Worm (Caenorhabditis elegans) whole organism, L4 larva: ENCODE data around the gene F28C6.8.

Experiments used
- D1046.2 ChIP-seq: fragments of 200-800 bp; sonication (Bioruptor generic); IDR thresholded peaks from 2 replicates; pipeline ENCODE4 v1.3.6; 2022; ENCODE audit warnings: missing genetic modification characterization, missing compliant biosample characterization
- F49E8.2 ChIP-seq: sonication (generic microtip); optimal IDR thresholded peaks from 2 replicates; lab custom pipeline; 2016; ENCODE audit warnings: missing compliant biosample characterization, mild to moderate bottlenecking, missing genetic modification characterization, borderline replicate concordance
- T20F7.1 ChIP-seq: fragments of 200-800 bp; sonication (Bioruptor generic); optimal IDR thresholded peaks from 2 replicates; lab custom pipeline; 2018; ENCODE audit warnings: mild to moderate bottlenecking, missing genetic modification characterization, missing compliant biosample characterization
- T26A8.4 ChIP-seq: fragments of 200-800 bp; sonication (Bioruptor generic); IDR thresholded peaks from 2 replicates; pipeline ENCODE4 v1.3.6; 2022; ENCODE audit warnings: missing genetic modification characterization, missing compliant biosample characterization
- Y48G9A.11 ChIP-seq: fragments of 200-800 bp; sonication (Bioruptor generic); IDR thresholded peaks from 2 replicates; pipeline ENCODE4 v1.3.6; 2022; ENCODE audit warnings: missing genetic modification reagents, missing genetic modification characterization, missing compliant biosample characterization
- Y75B8A.6 ChIP-seq: fragments of 200-800 bp; sonication (Bioruptor generic); IDR thresholded peaks from 2 replicates; pipeline ENCODE4 v1.3.6; 2022; ENCODE audit warnings: missing genetic modification reagents, missing genetic modification characterization, missing compliant biosample characterization
- ZK337.2 ChIP-seq: fragments of 200-800 bp; sonication (Bioruptor generic); IDR thresholded peaks from 2 replicates; pipeline ENCODE4 v1.3.6; 2022; ENCODE audit warnings: missing genetic modification reagents, missing genetic modification characterization, missing compliant biosample characterization
- ama-1 ChIP-seq: fragments of 150-350 bp; optimal IDR thresholded peaks from 2 replicates; lab custom pipeline; 2014; ENCODE audit warnings: inconsistent platforms, mixed read lengths
- arid-1 ChIP-seq: fragments of 200-800 bp; sonication (Bioruptor generic); conservative IDR thresholded peaks from 2 replicates; pipeline ENCODE4 v1.3.6; 2022; ENCODE audit warnings: missing genetic modification reagents, missing genetic modification characterization, missing compliant biosample characterization
- attf-4 ChIP-seq: sonication (generic microtip); optimal IDR thresholded peaks from 3 replicates; lab custom pipeline; 2017; ENCODE audit warnings: missing biosample characterization, missing genetic modification characterization
- ceh-28 ChIP-seq: fragments of 150-350 bp; optimal IDR thresholded peaks from 2 replicates; lab custom pipeline; 2014; ENCODE audit warnings: missing biosample characterization, missing genetic modification reagents, missing genetic modification characterization
- ceh-32 ChIP-seq: sonication (generic microtip); optimal IDR thresholded peaks from 2 replicates; lab custom pipeline; 2016; ENCODE audit warnings: mild to moderate bottlenecking, missing genetic modification characterization, missing compliant biosample characterization; ENCODE audit not compliant: poor library complexity
- ceh-82 ChIP-seq: sonication (generic microtip); optimal IDR thresholded peaks from 2 replicates; lab custom pipeline; 2017; ENCODE audit warnings: missing biosample characterization, missing genetic modification characterization
- daf-12 ChIP-seq: fragments of 150-350 bp; optimal IDR thresholded peaks from 2 replicates; lab custom pipeline; 2014; ENCODE audit warnings: missing biosample characterization, missing genetic modification reagents, missing genetic modification characterization
- daf-16 ChIP-seq, 3 experiments: sonication (generic microtip); optimal IDR thresholded peaks; 2 replicates each; lab custom pipeline; 2016 to 2017; ENCODE audit warnings: missing genetic modification characterization in 3 of 3, missing genetic modification reagents in 3 of 3, mild to moderate bottlenecking in 2 of 3, missing compliant biosample characterization in 2 of 3, missing biosample characterization in 1 of 3, moderate library complexity in 1 of 3
- duxl-1 ChIP-seq: sonication (generic microtip); optimal IDR thresholded peaks from 2 replicates; lab custom pipeline; 2016; ENCODE audit warnings: mild to moderate bottlenecking, missing genetic modification characterization, moderate library complexity, missing compliant biosample characterization; ENCODE audit not compliant: poor library complexity
- dve-1 ChIP-seq: sonication (generic microtip); optimal IDR thresholded peaks from 2 replicates; lab custom pipeline; 2017; ENCODE audit warnings: antibody characterized with exemption, mild to moderate bottlenecking, missing genetic modification characterization, missing compliant biosample characterization; ENCODE audit not compliant: insufficient read depth
- egl-43 ChIP-seq: fragments of 200-800 bp; sonication (Bioruptor generic); IDR thresholded peaks from 2 replicates; pipeline ENCODE4 v1.3.6; 2022; ENCODE audit warnings: missing genetic modification reagents, missing genetic modification characterization, missing compliant biosample characterization
- fos-1 ChIP-seq: fragments of 150-350 bp; optimal IDR thresholded peaks from 2 replicates; lab custom pipeline; 2014; ENCODE audit warnings: missing biosample characterization, missing genetic modification characterization
- lin-1 ChIP-seq: fragments of 200-800 bp; sonication (Bioruptor generic); IDR thresholded peaks from 2 replicates; pipeline ENCODE4 v1.3.6; 2022; ENCODE audit warnings: missing genetic modification reagents, missing genetic modification characterization, missing compliant biosample characterization
- lin-13 ChIP-seq: fragments of 150-350 bp; optimal IDR thresholded peaks from 2 replicates; lab custom pipeline; 2014; ENCODE audit warnings: missing biosample characterization, missing genetic modification reagents, missing genetic modification characterization
- lin-29 ChIP-seq: fragments of 200-800 bp; sonication (Bioruptor generic); IDR thresholded peaks from 2 replicates; pipeline ENCODE4 v1.3.6; 2022; ENCODE audit warnings: missing genetic modification reagents, missing genetic modification characterization, missing compliant biosample characterization
- lin-38 ChIP-seq: fragments of 200-800 bp; sonication (Bioruptor generic); IDR thresholded peaks from 2 replicates; pipeline ENCODE4 v1.3.6; 2022; ENCODE audit warnings: missing genetic modification reagents, missing genetic modification characterization, missing compliant biosample characterization
- lsy-2 ChIP-seq, 2 experiments: fragments of 150-350 bp in 1 of 2; sonication (generic microtip) in 1 of 2; optimal IDR thresholded peaks; 2 replicates each; lab custom pipeline; 2014 to 2017; ENCODE audit warnings: missing biosample characterization in 2 of 2, missing genetic modification characterization in 2 of 2
- madf-9 ChIP-seq: fragments of 200-800 bp; sonication (Bioruptor generic); conservative IDR thresholded peaks from 2 replicates; pipeline ENCODE4 v1.3.6; 2022; ENCODE audit warnings: missing genetic modification reagents, missing genetic modification characterization, missing compliant biosample characterization
- mdt-29 ChIP-seq: fragments of 200-800 bp; sonication (Bioruptor generic); IDR thresholded peaks from 2 replicates; pipeline ENCODE4 v1.3.6; 2022; ENCODE audit warnings: missing genetic modification reagents, missing genetic modification characterization, missing compliant biosample characterization
- mep-1 ChIP-seq: fragments of 150-350 bp; sonication (generic microtip); optimal IDR thresholded peaks from 3 replicates; lab custom pipeline; 2014; ENCODE audit warnings: missing biosample characterization, missing genetic modification characterization
- mes-2 ChIP-seq: sonication (generic microtip); optimal IDR thresholded peaks from 2 replicates; lab custom pipeline; 2016; ENCODE audit warnings: missing genotype, mild to moderate bottlenecking, missing genetic modification characterization, missing compliant biosample characterization; ENCODE audit not compliant: poor library complexity, severe bottlenecking
- nhr-111 ChIP-seq: fragments of 200-800 bp; sonication (Bioruptor generic); optimal IDR thresholded peaks from 2 replicates; lab custom pipeline; 2018; ENCODE audit warnings: mild to moderate bottlenecking, missing genetic modification characterization, missing compliant biosample characterization
- nhr-237 ChIP-seq: sonication (generic microtip); optimal IDR thresholded peaks from 2 replicates; lab custom pipeline; 2017; ENCODE audit warnings: missing biosample characterization, missing genetic modification characterization
- nhr-25 ChIP-seq: sonication (generic microtip); optimal IDR thresholded peaks from 2 replicates; lab custom pipeline; 2017; ENCODE audit warnings: missing genetic modification characterization, mild to moderate bottlenecking, missing compliant biosample characterization, antibody characterized with exemption, moderate library complexity, borderline replicate concordance; ENCODE audit not compliant: insufficient read depth
- nhr-41 ChIP-seq: fragments of 200-800 bp; sonication (Bioruptor generic); IDR thresholded peaks from 2 replicates; pipeline ENCODE4 v1.3.6; 2022; ENCODE audit warnings: missing genetic modification reagents, missing genetic modification characterization, missing compliant biosample characterization
- nhr-76 ChIP-seq: fragments of 150-350 bp; optimal IDR thresholded peaks from 2 replicates; lab custom pipeline; 2014; ENCODE audit warnings: missing biosample characterization, missing genetic modification characterization
- nhr-77 ChIP-seq: fragments of 150-350 bp; optimal IDR thresholded peaks from 2 replicates; lab custom pipeline; 2014; ENCODE audit warnings: missing biosample characterization, missing genetic modification characterization
- pqm-1 ChIP-seq: sonication (generic microtip); optimal IDR thresholded peaks from 2 replicates; lab custom pipeline; 2017; ENCODE audit warnings: missing biosample characterization, missing genetic modification characterization
- rbr-2 ChIP-seq: sonication (generic microtip); optimal IDR thresholded peaks from 2 replicates; lab custom pipeline; 2016; ENCODE audit warnings: missing genotype, missing genetic modification characterization, missing compliant biosample characterization
- saeg-2 ChIP-seq: fragments of 200-800 bp; sonication (Bioruptor generic); IDR thresholded peaks from 2 replicates; pipeline ENCODE4 v1.3.6; 2022; ENCODE audit warnings: missing genetic modification reagents, missing genetic modification characterization, missing compliant biosample characterization
- sdz-12 ChIP-seq: fragments of 200-800 bp; sonication (Bioruptor generic); optimal IDR thresholded peaks from 2 replicates; lab custom pipeline; 2018; ENCODE audit warnings: mild to moderate bottlenecking, missing genetic modification characterization, missing compliant biosample characterization
- snpc-4 ChIP-seq: fragments of 150-350 bp; optimal IDR thresholded peaks from 2 replicates; lab custom pipeline; 2014; ENCODE audit warnings: missing biosample characterization, missing genetic modification characterization
- spr-1 ChIP-seq: sonication (generic microtip); optimal IDR thresholded peaks from 2 replicates; lab custom pipeline; 2016; ENCODE audit warnings: mild to moderate bottlenecking, missing genetic modification characterization, missing compliant biosample characterization
- tra-1 ChIP-seq: fragments of 200-800 bp; sonication (Bioruptor generic); IDR thresholded peaks from 2 replicates; pipeline ENCODE4 v1.3.6; 2022; ENCODE audit warnings: missing genetic modification reagents, missing genetic modification characterization, missing compliant biosample characterization
- unc-130 ChIP-seq: sonication (generic microtip); optimal IDR thresholded peaks from 2 replicates; lab custom pipeline; 2016; ENCODE audit warnings: missing genetic modification reagents, missing genetic modification characterization, missing compliant biosample characterization
- vab-7 ChIP-seq: fragments of 200-800 bp; sonication (Bioruptor generic); IDR thresholded peaks from 2 replicates; pipeline ENCODE4 v1.3.6; 2022; ENCODE audit warnings: missing genetic modification reagents, missing genetic modification characterization, missing compliant biosample characterization
- zfp-2 ChIP-seq: sonication (generic microtip); optimal IDR thresholded peaks from 2 replicates; lab custom pipeline; 2016; ENCODE audit warnings: mild to moderate bottlenecking, missing genetic modification characterization, missing compliant biosample characterization
- zfp-3 ChIP-seq: fragments of 200-800 bp; sonication (Bioruptor generic); conservative IDR thresholded peaks from 2 replicates; pipeline ENCODE4 v1.3.6; 2022; ENCODE audit warnings: missing genetic modification reagents, missing genetic modification characterization, missing compliant biosample characterization
- ztf-11 ChIP-seq: fragments of 150-350 bp; optimal IDR thresholded peaks from 2 replicates; lab custom pipeline; 2014; ENCODE audit warnings: missing biosample characterization, missing genetic modification characterization

F28C6.8 gene

ce11 chrII:8569038-8569977, 37.3 kb upstream of the F28C6.8 start, which contains the start of the genes col-38 and rpl-5 (continued):
- TF ChIP-seq lin-13 (GFP tag; lab: Kevin White, UChicago) (peak; percentile 72), duxl-1 (tag; lab: Kevin White, UChicago) (peak; percentile 53), fos-1 (tag; lab: Kevin White, UChicago) (no peak), T20F7.1 (GFP tag; lab: Kevin White, UChicago) (no peak), ceh-28 (no peak), unc-130 (GFP tag; lab: Kevin White, UChicago) (peak; percentile 17), arid-1 (GFP tag; lab: Robert Waterston, UW) (peak; percentile 60; the same call in 1 of the 2 replicates), dve-1 (tag; lab: Kevin White, UChicago) (peak; percentile 90), Y75B8A.6 (GFP tag; lab: Robert Waterston, UW) (no peak), ama-1 (peak; percentile 65), ceh-82 (no peak), pqm-1 (tag; lab: Kevin White, UChicago) (no peak)

ce11 chrII:8570977-8571376, 35.7 kb upstream of the F28C6.8 start, which contains the start of gene bcs-1:
Gene bcs-1 (plus strand): TSS chrII:8571085.
- TF ChIP-seq daf-16 (GFP tag; optimal IDR thresholded peaks at IDR 0.05; lab: Kevin White, UChicago) (no peak), daf-16 (tag; optimal IDR thresholded peaks at IDR 0.05; lab: Kevin White, UChicago) (peak; percentile 14), zfp-3 (GFP tag; lab: Robert Waterston, UW) (no peak), egl-43 (GFP tag; lab: Robert Waterston, UW) (no peak), nhr-41 (no peak), Y48G9A.11 (GFP tag; lab: Robert Waterston, UW) (0 out of 2 replicates have a peak, but pooled peaks have one; percentile 7), lin-38 (peak; percentile 49; the same call in 1 of the 2 replicates), rbr-2 (no peak), pqm-1 (tag; lab: Kevin White, UChicago) (no peak), nhr-237 (tag; lab: Kevin White, UChicago) (no peak), mep-1 (tag; lab: Kevin White, UChicago) (no peak), ceh-28 (no peak), ceh-32 (tag; lab: Kevin White, UChicago) (no peak), mdt-29 (GFP tag; lab: Robert Waterston, UW) (no peak), zfp-2 (tag; lab: Kevin White, UChicago) (no peak), daf-12 (tag; lab: Kevin White, UChicago) (no peak), T26A8.4 (GFP tag; lab: Robert Waterston, UW) (no peak), saeg-2 (no peak), madf-9 (GFP tag; lab: Robert Waterston, UW) (no peak), lin-29 (no peak), tra-1 (0 out of 2 replicates have a peak, but pooled peaks have one; percentile 14), nhr-111 (no peak), F49E8.2 (tag; lab: Kevin White, UChicago) (peak; percentile 39), nhr-25 (tag; lab: Kevin White, UChicago) (no peak), arid-1 (GFP tag; lab: Robert Waterston, UW) (no peak), spr-1 (no peak), lin-1 (GFP tag; lab: Robert Waterston, UW) (no peak), nhr-77 (no peak), snpc-4 (tag; lab: Kevin White, UChicago) (no peak), sdz-12 (GFP tag; lab: Kevin White, UChicago) (no peak), mes-2 (no peak), lsy-2 (tag; optimal IDR thresholded peaks at IDR 0.05; lab: Kevin White, UChicago) (no peak), ZK337.2 (GFP tag; lab: Robert Waterston, UW) (no peak), vab-7 (GFP tag; lab: Robert Waterston, UW) (no peak), D1046.2 (GFP tag; lab: Robert Waterston, UW) (no peak), attf-4 (no peak), ztf-11 (tag; lab: Kevin White, UChicago) (no peak), nhr-76 (tag; lab: Kevin White, UChicago) (no peak)
